Worm (Caenorhabditis elegans) whole organism, L1 larva: Measurements from ENCODE around the gene idpp-8.

Source experiments
- C16A3.4 ChIP-seq: fragments of 150-350 bp; optimal IDR thresholded peaks from 2 replicates; lab custom pipeline; 2014; ENCODE audit warnings: missing biosample characterization, missing genetic modification characterization
- aha-1 ChIP-seq: fragments of 150-350 bp; optimal IDR thresholded peaks from 2 replicates; lab custom pipeline; 2014; ENCODE audit warnings: missing biosample characterization, missing genetic modification characterization
- aly-2 ChIP-seq: fragments of 150-350 bp; optimal IDR thresholded peaks from 2 replicates; lab custom pipeline; 2014; ENCODE audit warnings: missing biosample characterization, missing genetic modification characterization
- ama-1 ChIP-seq: fragments of 150-350 bp; optimal IDR thresholded peaks from 2 replicates; lab custom pipeline; 2014
- blmp-1 ChIP-seq: fragments of 150-350 bp; optimal IDR thresholded peaks from 2 replicates; lab custom pipeline; 2014; ENCODE audit warnings: missing biosample characterization, missing genetic modification characterization
- ceh-8 ChIP-seq: fragments of 200-800 bp; sonication (Bioruptor generic); optimal IDR thresholded peaks from 2 replicates; lab custom pipeline; 2018; ENCODE audit warnings: mild to moderate bottlenecking, missing genetic modification characterization, moderate library complexity, missing compliant biosample characterization
- dsc-1 ChIP-seq: sonication (generic microtip); optimal IDR thresholded peaks from 2 replicates; lab custom pipeline; 2016; ENCODE audit warnings: mild to moderate bottlenecking, missing genetic modification characterization, missing compliant biosample characterization
- efl-1 ChIP-seq, 4 experiments: fragments of 150-350 bp; optimal IDR thresholded peaks in 3 of 4; peaks in 1 of 4; 1 replicate in 1 of 4; 2 replicates in 3 of 4; lab custom pipeline; 2014; ENCODE audit warnings: missing biosample characterization in 2 of 4, missing genetic modification characterization in 2 of 4, missing genetic modification reagents in 2 of 4
- egl-27 ChIP-seq, 2 experiments: fragments of 150-350 bp in 1 of 2; sonication (generic microtip); optimal IDR thresholded peaks; 3 replicates each; lab custom pipeline; 2017 to 2018; ENCODE audit warnings: missing biosample characterization in 2 of 2, missing genetic modification characterization in 2 of 2, missing genetic modification reagents in 2 of 2
- elt-3 ChIP-seq, 6 experiments: fragments of 150-350 bp in 1 of 6; sonication (generic microtip); optimal IDR thresholded peaks; 2 replicates each; lab custom pipeline; 2017 to 2018; ENCODE audit warnings: missing biosample characterization in 6 of 6, missing genetic modification characterization in 6 of 6, inconsistent platforms in 1 of 6
- fkh-4 ChIP-seq: sonication (generic microtip); optimal IDR thresholded peaks from 2 replicates; lab custom pipeline; 2016; ENCODE audit warnings: missing compliant biosample characterization, missing genetic modification characterization, borderline replicate concordance
- fkh-8 ChIP-seq: sonication (generic microtip); optimal IDR thresholded peaks from 2 replicates; lab custom pipeline; 2016; ENCODE audit warnings: mild to moderate bottlenecking, missing genetic modification characterization, missing compliant biosample characterization
- fos-1 ChIP-seq: fragments of 150-350 bp; optimal IDR thresholded peaks from 2 replicates; lab custom pipeline; 2014; ENCODE audit warnings: missing biosample characterization, missing genetic modification characterization
- grh-1 ChIP-seq: fragments of 200-800 bp; sonication (Bioruptor generic); IDR thresholded peaks from 2 replicates; pipeline ENCODE4 v1.3.6; 2022; ENCODE audit warnings: missing genetic modification reagents, missing genetic modification characterization, missing compliant biosample characterization
- hlh-4 ChIP-seq: sonication (generic microtip); optimal IDR thresholded peaks from 2 replicates; lab custom pipeline; 2016; ENCODE audit warnings: mild to moderate bottlenecking, missing genetic modification characterization, missing compliant biosample characterization
- lin-14 ChIP-seq: fragments of 200-800 bp; sonication (Bioruptor generic); optimal IDR thresholded peaks from 2 replicates; lab custom pipeline; 2018; ENCODE audit warnings: mild to moderate bottlenecking, missing genetic modification characterization, moderate library complexity, missing compliant biosample characterization
- lin-15B ChIP-seq: fragments of 150-350 bp; sonication (generic microtip); optimal IDR thresholded peaks from 3 replicates; lab custom pipeline; 2014; ENCODE audit warnings: missing biosample characterization, missing genetic modification characterization
- lin-35 ChIP-seq, 2 experiments: fragments of 150-350 bp; optimal IDR thresholded peaks; 2 replicates each; lab custom pipeline; 2014; ENCODE audit warnings: missing biosample characterization in 2 of 2, missing genetic modification characterization in 2 of 2, missing genetic modification reagents in 2 of 2
- lsy-2 ChIP-seq, 2 experiments: fragments of 150-350 bp; optimal IDR thresholded peaks; 2 replicates each; lab custom pipeline; 2014; ENCODE audit warnings: missing biosample characterization in 2 of 2, missing genetic modification characterization in 2 of 2
- nhr-11 ChIP-seq: fragments of 150-350 bp; optimal IDR thresholded peaks from 2 replicates; lab custom pipeline; 2014; ENCODE audit warnings: missing biosample characterization, missing genetic modification characterization
- nhr-12 ChIP-seq: sonication (generic microtip); optimal IDR thresholded peaks from 2 replicates; lab custom pipeline; 2017; ENCODE audit warnings: missing biosample characterization, missing genetic modification characterization
- nhr-47 ChIP-seq: sonication (generic microtip); optimal IDR thresholded peaks from 2 replicates; lab custom pipeline; 2016; ENCODE audit warnings: mild to moderate bottlenecking, missing genetic modification characterization, moderate library complexity, missing compliant biosample characterization
- nhr-71 ChIP-seq: sonication (generic microtip); optimal IDR thresholded peaks from 2 replicates; lab custom pipeline; 2016; ENCODE audit warnings: mild to moderate bottlenecking, missing genetic modification characterization, moderate library complexity, missing compliant biosample characterization
- nhr-77 ChIP-seq: fragments of 150-350 bp; optimal IDR thresholded peaks from 2 replicates; lab custom pipeline; 2014; ENCODE audit warnings: missing biosample characterization, missing genetic modification characterization
- nhr-85 ChIP-seq: sonication (generic microtip); peaks from one replicate; lab custom pipeline; 2016; ENCODE audit warnings: missing genetic modification characterization, inconsistent platforms, missing compliant biosample characterization
- pag-3 ChIP-seq: sonication (generic microtip); optimal IDR thresholded peaks from 2 replicates; lab custom pipeline; 2017; ENCODE audit warnings: missing genetic modification characterization, mild to moderate bottlenecking, missing compliant biosample characterization, antibody characterized with exemption, borderline replicate concordance; ENCODE audit not compliant: insufficient read depth
- pax-3 ChIP-seq: fragments of 200-800 bp; sonication (Bioruptor generic); optimal IDR thresholded peaks from 2 replicates; lab custom pipeline; 2018; ENCODE audit warnings: mild to moderate bottlenecking, missing genetic modification characterization, moderate library complexity, missing compliant biosample characterization
- skn-1 ChIP-seq: fragments of 150-350 bp; optimal IDR thresholded peaks from 2 replicates; lab custom pipeline; 2014; ENCODE audit warnings: missing biosample characterization, missing genetic modification characterization
- snpc-4 ChIP-seq: fragments of 150-350 bp; optimal IDR thresholded peaks from 2 replicates; lab custom pipeline; 2014; ENCODE audit warnings: missing biosample characterization, missing genetic modification characterization
- unc-98 ChIP-seq: fragments of 200-800 bp; sonication (Bioruptor generic); IDR thresholded peaks from 2 replicates; pipeline ENCODE4 v1.3.6; 2022; ENCODE audit warnings: missing genetic modification characterization, missing compliant biosample characterization

Gene idpp-8

DNA sequence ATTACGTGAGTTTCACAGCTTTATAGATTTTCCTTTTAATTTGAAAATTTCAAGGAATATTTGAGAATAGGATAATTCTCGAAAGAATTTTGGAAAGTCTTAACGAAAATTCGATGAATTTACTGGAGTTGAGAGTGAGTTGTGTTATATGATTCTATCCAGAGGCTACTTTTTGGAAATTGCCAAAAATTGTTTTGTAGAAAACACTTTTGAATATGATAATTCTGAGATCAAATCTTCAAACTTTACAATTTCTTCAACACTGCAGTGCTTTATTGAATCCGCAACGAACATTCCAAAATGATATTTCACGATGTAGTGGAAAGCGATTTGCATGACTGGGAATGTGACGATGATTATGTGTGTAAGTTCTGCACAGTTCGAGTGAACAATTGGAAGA, 36.6 kb downstream of the idpp-8 start, which contains the start of gene C07E3.8:
Gene C07E3.8 (plus strand): TSS at position 301 of the 400 bp plus-strand sequence.
- TF ChIP-seq nhr-77 (tag; lab: Kevin White, UChicago): no peak
- no peak for TF ChIP-seq nhr-11
- TF ChIP-seq lin-14 (GFP tag; lab: Kevin White, UChicago): no peak
- TF ChIP-seq efl-1 (optimal IDR thresholded peaks at IDR 0.05; lab: Kevin White, UChicago): no peak
- no peak for TF ChIP-seq efl-1 (GFP tag; optimal IDR thresholded peaks at IDR 0.05 in 1 of 2; lab: Kevin White, UChicago)
- no peak for TF ChIP-seq lsy-2 (tag; optimal IDR thresholded peaks at IDR 0.05; lab: Kevin White, UChicago)
- TF ChIP-seq ama-1 (lab: Kevin White, UChicago): no peak
- TF ChIP-seq pag-3 (tag; lab: Kevin White, UChicago): no peak
- no peak for TF ChIP-seq fos-1 (tag; lab: Kevin White, UChicago)
- no peak for TF ChIP-seq aly-2 (tag; lab: Kevin White, UChicago)

DNA sequence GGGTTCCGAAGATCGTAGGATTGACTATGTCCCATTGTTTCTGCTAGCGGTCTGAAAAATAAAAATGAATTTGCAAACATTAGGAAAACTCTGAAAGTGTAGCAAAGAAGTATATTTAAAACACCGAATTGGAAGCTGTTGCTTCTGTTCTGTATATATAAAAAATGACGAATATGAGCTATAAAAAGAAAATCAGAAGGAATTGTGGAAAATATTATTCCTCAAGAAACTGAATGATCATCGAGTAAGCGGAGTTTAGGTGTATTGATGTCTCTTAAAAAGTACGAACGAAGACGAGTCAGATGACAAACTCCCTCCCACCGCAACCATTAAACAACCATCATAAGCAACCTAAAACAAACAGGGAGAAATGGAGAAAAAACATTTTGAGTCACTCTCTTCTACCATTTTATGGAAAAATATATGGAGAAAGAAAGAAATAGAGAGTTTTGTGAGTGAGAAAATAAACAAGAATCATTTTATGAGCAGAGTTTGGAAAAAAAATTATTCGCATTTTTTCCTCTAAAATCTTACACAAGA, 42.2 kb downstream of the idpp-8 start, which contains the start of gene C07E3.3:
Gene C07E3.3 (minus strand): TSS at position 51 of the 540 bp plus-strand sequence.
- TF ChIP-seq lin-15B (tag; lab: Kevin White, UChicago): no peak
- no peak for TF ChIP-seq fkh-4 (tag; lab: Kevin White, UChicago)
- TF ChIP-seq unc-98 (GFP tag; lab: Robert Waterston, UW): no peak
- no peak for TF ChIP-seq nhr-85
- no peak for TF ChIP-seq efl-1 (optimal IDR thresholded peaks at IDR 0.05; lab: Kevin White, UChicago)
- peak in 1 of 2 experiments; percentile 92 for TF ChIP-seq efl-1 (GFP tag; optimal IDR thresholded peaks at IDR 0.05 in 1 of 2; lab: Kevin White, UChicago)

DNA sequence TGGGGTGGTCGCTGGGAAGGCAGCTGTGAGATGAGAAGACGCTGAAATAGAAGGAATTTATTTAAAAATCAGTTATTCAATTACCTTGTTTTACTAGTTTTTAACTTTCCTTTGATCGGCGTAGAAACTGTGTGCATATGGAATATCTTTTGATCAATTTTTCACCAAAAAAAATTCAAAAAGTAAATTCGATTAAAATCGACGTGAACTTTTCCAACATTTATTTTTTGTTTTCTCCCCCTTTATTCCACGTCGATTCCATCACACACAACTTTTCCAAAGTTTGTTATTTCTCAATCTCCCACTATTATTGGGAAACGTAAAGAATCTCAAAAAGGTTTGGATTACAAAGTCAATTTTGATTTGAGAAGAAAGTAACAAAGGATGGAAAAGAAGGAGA, 45.1 kb downstream of the idpp-8 start, which contains the start of gene C07E3.4:
Gene C07E3.4 (plus strand): TSS at position 301 of the 400 bp plus-strand sequence.
- no peak for TF ChIP-seq pax-3 (tag; lab: Kevin White, UChicago)

DNA sequence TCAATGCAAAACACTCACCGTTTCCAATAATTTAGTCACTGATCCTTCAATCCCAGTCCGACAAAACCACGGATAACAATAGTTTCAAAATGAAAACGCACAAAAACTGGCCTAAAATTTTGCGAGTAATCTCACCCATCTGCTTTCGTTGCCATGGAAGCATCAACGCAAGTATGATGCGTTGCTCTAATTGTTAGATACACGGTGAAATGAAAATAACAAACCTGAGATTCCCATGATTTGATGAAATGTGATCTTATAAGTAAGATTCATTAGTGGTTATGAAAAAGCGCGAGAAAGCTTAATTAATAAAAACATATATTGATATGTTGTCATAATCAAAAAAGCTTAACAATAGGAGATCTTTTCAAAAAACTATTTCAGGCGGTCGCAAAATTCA, 51.9 kb downstream of the idpp-8 start, which contains the start of gene ceh-57:
Gene ceh-57 (minus strand): TSS at position 95 of the 400 bp plus-strand sequence.
- TF ChIP-seq nhr-12 (tag; lab: Kevin White, UChicago) (no peak), egl-27 (tag; optimal IDR thresholded peaks at IDR 0.05; lab: Kevin White, UChicago) (no peak), grh-1 (GFP tag; lab: Robert Waterston, UW) (no peak), C16A3.4 (no peak), elt-3 (tag; optimal IDR thresholded peaks at IDR 0.05; lab: Kevin White, UChicago) (no peak), unc-98 (GFP tag; lab: Robert Waterston, UW) (no peak), skn-1 (no peak), dsc-1 (peak; percentile 64), nhr-47 (tag; lab: Kevin White, UChicago) (peak; percentile 5), fkh-8 (peak; percentile 53), hlh-4 (tag; lab: Kevin White, UChicago) (no peak), lsy-2 (tag; optimal IDR thresholded peaks at IDR 0.05; lab: Kevin White, UChicago) (no peak), nhr-71 (tag; lab: Kevin White, UChicago) (no peak), fos-1 (tag; lab: Kevin White, UChicago) (no peak), aly-2 (tag; lab: Kevin White, UChicago) (no peak), aha-1 (tag; lab: Kevin White, UChicago) (no peak)

DNA sequence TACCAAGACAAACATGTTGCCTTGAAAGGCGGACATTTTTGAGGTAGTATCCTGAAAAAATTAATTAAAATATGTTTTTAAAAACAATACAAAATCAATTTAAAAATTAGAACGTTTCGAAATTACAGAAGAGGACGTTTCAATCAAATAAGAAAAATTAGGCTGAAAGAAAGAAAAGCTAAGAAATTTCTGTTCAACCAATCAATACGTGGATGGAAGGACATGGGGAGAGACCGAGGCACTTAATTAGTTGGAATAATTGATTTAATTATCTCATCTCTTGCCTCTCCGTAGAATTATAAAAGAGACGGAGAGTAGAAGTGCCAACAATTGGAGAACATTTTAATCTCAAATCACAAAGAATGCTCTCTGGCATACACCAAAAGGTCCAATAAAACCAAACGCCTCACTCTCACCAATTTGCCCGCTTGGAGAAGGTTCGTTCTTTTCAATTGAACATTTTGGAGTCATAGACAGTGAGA, 54.2 kb downstream of the idpp-8 start, which contains the start of gene ceh-58:
Gene ceh-58 (minus strand): TSS at position 51 of the 482 bp plus-strand sequence.
- peak; percentile 36 for TF ChIP-seq blmp-1 (tag; lab: Kevin White, UChicago)
- TF ChIP-seq lin-14 (GFP tag; lab: Kevin White, UChicago): peak; percentile 33
- TF ChIP-seq efl-1 (optimal IDR thresholded peaks at IDR 0.05; lab: Kevin White, UChicago): no peak
- TF ChIP-seq efl-1 (GFP tag; optimal IDR thresholded peaks at IDR 0.05 in 1 of 2; lab: Kevin White, UChicago): no peak
- peak; percentile 22 for TF ChIP-seq ceh-8 (GFP tag; lab: Kevin White, UChicago)
- TF ChIP-seq snpc-4 (tag; lab: Kevin White, UChicago): no peak
- TF ChIP-seq nhr-85: peak; percentile 61
- TF ChIP-seq lin-35 (GFP tag; optimal IDR thresholded peaks at IDR 0.05; lab: Kevin White, UChicago): no peak
